Worm (Caenorhabditis elegans) whole organism, L4 larva: ENCODE data around the gene Y54H5A.2.

ENCODE experiments used
- F44E2.7 ChIP-seq: fragments of 200-800 bp; sonication (Bioruptor generic); IDR thresholded peaks from 2 replicates; pipeline ENCODE4 v2.1.2; 2022; ENCODE audit warnings: missing genetic modification characterization, missing compliant biosample characterization
- T20F7.1 ChIP-seq: fragments of 200-800 bp; sonication (Bioruptor generic); optimal IDR thresholded peaks from 2 replicates; lab custom pipeline; 2018; ENCODE audit warnings: mild to moderate bottlenecking, missing genetic modification characterization, missing compliant biosample characterization
- T26A8.4 ChIP-seq: fragments of 200-800 bp; sonication (Bioruptor generic); IDR thresholded peaks from 2 replicates; pipeline ENCODE4 v1.3.6; 2022; ENCODE audit warnings: missing genetic modification characterization, missing compliant biosample characterization
- Y48G9A.11 ChIP-seq: fragments of 200-800 bp; sonication (Bioruptor generic); IDR thresholded peaks from 2 replicates; pipeline ENCODE4 v1.3.6; 2022; ENCODE audit warnings: missing genetic modification reagents, missing genetic modification characterization, missing compliant biosample characterization
- Y5F2A.4 ChIP-seq: fragments of 200-800 bp; sonication (Bioruptor generic); optimal IDR thresholded peaks from 2 replicates; lab custom pipeline; 2018; ENCODE audit warnings: mild to moderate bottlenecking, missing genetic modification characterization, missing compliant biosample characterization
- ZK337.2 ChIP-seq: fragments of 200-800 bp; sonication (Bioruptor generic); IDR thresholded peaks from 2 replicates; pipeline ENCODE4 v1.3.6; 2022; ENCODE audit warnings: missing genetic modification reagents, missing genetic modification characterization, missing compliant biosample characterization
- ZK546.5 ChIP-seq, 2 experiments: sonication (generic microtip); optimal IDR thresholded peaks; 2 replicates each; lab custom pipeline; 2017; ENCODE audit warnings: missing biosample characterization in 2 of 2, missing genetic modification characterization in 2 of 2
- aha-1 ChIP-seq: fragments of 150-350 bp; peaks from one replicate; lab custom pipeline; 2014; ENCODE audit warnings: missing biosample characterization, missing genetic modification characterization
- ceh-20 ChIP-seq: fragments of 200-800 bp; sonication (Bioruptor generic); IDR thresholded peaks from 2 replicates; pipeline ENCODE4 v1.3.6; 2022; ENCODE audit warnings: missing genetic modification reagents, missing genetic modification characterization, missing compliant biosample characterization
- ceh-32 ChIP-seq: sonication (generic microtip); optimal IDR thresholded peaks from 2 replicates; lab custom pipeline; 2016; ENCODE audit warnings: mild to moderate bottlenecking, missing genetic modification characterization, missing compliant biosample characterization; ENCODE audit not compliant: poor library complexity
- ceh-82 ChIP-seq: sonication (generic microtip); optimal IDR thresholded peaks from 2 replicates; lab custom pipeline; 2017; ENCODE audit warnings: missing biosample characterization, missing genetic modification characterization
- cey-2 ChIP-seq: sonication (generic microtip); optimal IDR thresholded peaks from 3 replicates; lab custom pipeline; 2017; ENCODE audit warnings: missing genetic modification characterization, mild to moderate bottlenecking, missing compliant biosample characterization, antibody characterized with exemption, borderline replicate concordance; ENCODE audit not compliant: insufficient read depth
- ctbp-1 ChIP-seq: fragments of 200-800 bp; sonication (Bioruptor generic); IDR thresholded peaks from 2 replicates; pipeline ENCODE4 v1.3.6; 2022; ENCODE audit warnings: missing genetic modification reagents, missing genetic modification characterization, missing compliant biosample characterization
- daf-12 ChIP-seq: fragments of 150-350 bp; optimal IDR thresholded peaks from 2 replicates; lab custom pipeline; 2014; ENCODE audit warnings: missing biosample characterization, missing genetic modification reagents, missing genetic modification characterization
- daf-16 ChIP-seq, 3 experiments: sonication (generic microtip); optimal IDR thresholded peaks; 2 replicates each; lab custom pipeline; 2016 to 2017; ENCODE audit warnings: missing genetic modification characterization in 3 of 3, missing genetic modification reagents in 3 of 3, mild to moderate bottlenecking in 2 of 3, missing compliant biosample characterization in 2 of 3, missing biosample characterization in 1 of 3, moderate library complexity in 1 of 3
- daf-19 ChIP-seq: fragments of 200-800 bp; sonication (Bioruptor generic); conservative IDR thresholded peaks from 2 replicates; pipeline ENCODE4 v1.3.6; 2022; ENCODE audit warnings: missing genetic modification characterization, missing compliant biosample characterization
- dmd-6 ChIP-seq: fragments of 200-800 bp; sonication (Bioruptor generic); IDR thresholded peaks from 2 replicates; pipeline ENCODE4 v1.3.6; 2022; ENCODE audit warnings: missing genetic modification reagents, missing genetic modification characterization, missing compliant biosample characterization
- dmd-9 ChIP-seq: fragments of 200-800 bp; sonication (Bioruptor generic); IDR thresholded peaks from 2 replicates; pipeline ENCODE4 v1.3.6; 2022; ENCODE audit warnings: missing genetic modification reagents, missing genetic modification characterization, missing compliant biosample characterization
- duxl-1 ChIP-seq: sonication (generic microtip); optimal IDR thresholded peaks from 2 replicates; lab custom pipeline; 2016; ENCODE audit warnings: mild to moderate bottlenecking, missing genetic modification characterization, moderate library complexity, missing compliant biosample characterization; ENCODE audit not compliant: poor library complexity
- dve-1 ChIP-seq: sonication (generic microtip); optimal IDR thresholded peaks from 2 replicates; lab custom pipeline; 2017; ENCODE audit warnings: antibody characterized with exemption, mild to moderate bottlenecking, missing genetic modification characterization, missing compliant biosample characterization; ENCODE audit not compliant: insufficient read depth
- egl-27 ChIP-seq: sonication (generic microtip); optimal IDR thresholded peaks from 3 replicates; lab custom pipeline; 2017; ENCODE audit warnings: missing biosample characterization, missing genetic modification reagents, missing genetic modification characterization
- egl-43 ChIP-seq: fragments of 200-800 bp; sonication (Bioruptor generic); IDR thresholded peaks from 2 replicates; pipeline ENCODE4 v1.3.6; 2022; ENCODE audit warnings: missing genetic modification reagents, missing genetic modification characterization, missing compliant biosample characterization
- hif-1 ChIP-seq, 2 experiments: sonication (generic microtip); optimal IDR thresholded peaks; 2 replicates each; lab custom pipeline; 2016 to 2017; ENCODE audit warnings: missing compliant biosample characterization in 2 of 2, missing genetic modification characterization in 2 of 2, missing genetic modification reagents in 2 of 2, missing genotype in 2 of 2, mild to moderate bottlenecking in 1 of 2
- hlh-30 ChIP-seq: sonication (generic microtip); optimal IDR thresholded peaks from 2 replicates; lab custom pipeline; 2017; ENCODE audit warnings: antibody characterized with exemption, mild to moderate bottlenecking, missing genetic modification characterization, missing compliant biosample characterization; ENCODE audit not compliant: insufficient read depth
- lin-15B ChIP-seq: fragments of 150-350 bp; sonication (generic microtip); optimal IDR thresholded peaks from 3 replicates; lab custom pipeline; 2014; ENCODE audit warnings: missing biosample characterization, missing genetic modification characterization
- lin-29 ChIP-seq: fragments of 200-800 bp; sonication (Bioruptor generic); IDR thresholded peaks from 2 replicates; pipeline ENCODE4 v1.3.6; 2022; ENCODE audit warnings: missing genetic modification reagents, missing genetic modification characterization, missing compliant biosample characterization
- madf-5 ChIP-seq, 2 experiments: fragments of 200-800 bp; sonication (Bioruptor generic); IDR thresholded peaks; 2 replicates each; pipeline ENCODE4 v1.3.6; 2022; ENCODE audit warnings: missing compliant biosample characterization in 2 of 2, missing genetic modification characterization in 2 of 2
- mdt-29 ChIP-seq: fragments of 200-800 bp; sonication (Bioruptor generic); IDR thresholded peaks from 2 replicates; pipeline ENCODE4 v1.3.6; 2022; ENCODE audit warnings: missing genetic modification reagents, missing genetic modification characterization, missing compliant biosample characterization
- mep-1 ChIP-seq: fragments of 150-350 bp; sonication (generic microtip); optimal IDR thresholded peaks from 3 replicates; lab custom pipeline; 2014; ENCODE audit warnings: missing biosample characterization, missing genetic modification characterization
- mxl-3 ChIP-seq: fragments of 200-800 bp; sonication (Bioruptor generic); optimal IDR thresholded peaks from 2 replicates; lab custom pipeline; 2018; ENCODE audit warnings: mild to moderate bottlenecking, missing genetic modification characterization, missing compliant biosample characterization
- nhr-10 ChIP-seq: fragments of 150-350 bp; optimal IDR thresholded peaks from 2 replicates; lab custom pipeline; 2014; ENCODE audit warnings: missing biosample characterization, missing genetic modification characterization
- nhr-25 ChIP-seq: sonication (generic microtip); optimal IDR thresholded peaks from 2 replicates; lab custom pipeline; 2017; ENCODE audit warnings: missing genetic modification characterization, mild to moderate bottlenecking, missing compliant biosample characterization, antibody characterized with exemption, moderate library complexity, borderline replicate concordance; ENCODE audit not compliant: insufficient read depth
- nhr-28 ChIP-seq: fragments of 150-350 bp; optimal IDR thresholded peaks from 2 replicates; lab custom pipeline; 2014; ENCODE audit warnings: missing biosample characterization, missing genetic modification characterization
- nhr-42 ChIP-seq: fragments of 200-800 bp; sonication (Bioruptor generic); IDR thresholded peaks from 2 replicates; pipeline ENCODE4 v1.3.6; 2022; ENCODE audit warnings: missing genetic modification characterization, missing compliant biosample characterization
- nhr-48 ChIP-seq: sonication (generic microtip); optimal IDR thresholded peaks from 2 replicates; lab custom pipeline; 2016; ENCODE audit warnings: mild to moderate bottlenecking, missing genetic modification characterization, missing compliant biosample characterization
- nhr-77 ChIP-seq: fragments of 150-350 bp; optimal IDR thresholded peaks from 2 replicates; lab custom pipeline; 2014; ENCODE audit warnings: missing biosample characterization, missing genetic modification characterization
- sdz-12 ChIP-seq: fragments of 200-800 bp; sonication (Bioruptor generic); optimal IDR thresholded peaks from 2 replicates; lab custom pipeline; 2018; ENCODE audit warnings: mild to moderate bottlenecking, missing genetic modification characterization, missing compliant biosample characterization
- set-16 ChIP-seq: fragments of 200-800 bp; sonication (Bioruptor generic); IDR thresholded peaks from 2 replicates; pipeline ENCODE4 v1.3.6; 2022; ENCODE audit warnings: missing genetic modification reagents, missing genetic modification characterization, missing compliant biosample characterization
- tra-1 ChIP-seq: fragments of 200-800 bp; sonication (Bioruptor generic); IDR thresholded peaks from 2 replicates; pipeline ENCODE4 v1.3.6; 2022; ENCODE audit warnings: missing genetic modification reagents, missing genetic modification characterization, missing compliant biosample characterization
- unc-130 ChIP-seq: sonication (generic microtip); optimal IDR thresholded peaks from 2 replicates; lab custom pipeline; 2016; ENCODE audit warnings: missing genetic modification reagents, missing genetic modification characterization, missing compliant biosample characterization
- zag-1 ChIP-seq: fragments of 150-350 bp; optimal IDR thresholded peaks from 2 replicates; lab custom pipeline; 2014; ENCODE audit warnings: missing biosample characterization, missing genetic modification characterization
- zfp-2 ChIP-seq: sonication (generic microtip); optimal IDR thresholded peaks from 2 replicates; lab custom pipeline; 2016; ENCODE audit warnings: mild to moderate bottlenecking, missing genetic modification characterization, missing compliant biosample characterization
- zip-11 ChIP-seq: fragments of 200-800 bp; sonication (Bioruptor generic); IDR thresholded peaks from 2 replicates; pipeline ENCODE4 v1.3.6; 2022; ENCODE audit warnings: missing genetic modification characterization, missing compliant biosample characterization
- ztf-11 ChIP-seq: fragments of 150-350 bp; optimal IDR thresholded peaks from 2 replicates; lab custom pipeline; 2014; ENCODE audit warnings: missing biosample characterization, missing genetic modification characterization

Gene Y54H5A.2

DNA sequence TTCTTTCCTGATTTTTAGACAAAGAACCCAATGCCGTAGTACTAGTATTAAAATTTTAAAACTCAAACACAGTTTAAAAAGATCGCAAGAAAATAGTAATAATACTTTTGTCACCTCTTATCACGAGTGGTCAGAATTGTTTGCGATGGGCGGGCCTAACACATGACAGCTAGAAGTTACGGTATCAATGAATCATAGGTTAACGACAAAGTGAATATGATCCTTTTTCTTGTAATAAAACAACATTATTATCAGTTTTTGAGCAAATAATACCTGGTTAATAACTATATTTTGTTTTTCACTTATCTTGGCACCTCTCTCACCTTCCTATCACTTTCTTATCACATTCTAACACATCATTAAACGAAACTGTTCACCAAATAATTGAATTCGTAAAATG, 36.4 kb downstream of the Y54H5A.2 start (continued):
- TF ChIP-seq Y5F2A.4 (GFP tag; lab: Kevin White, UChicago): no peak
- no peak for TF ChIP-seq aha-1 (tag; lab: Kevin White, UChicago)
- no peak for TF ChIP-seq T26A8.4 (GFP tag; lab: Robert Waterston, UW)
- no peak for TF ChIP-seq Y48G9A.11 (GFP tag; lab: Robert Waterston, UW)
- no peak for TF ChIP-seq nhr-10
- no peak for TF ChIP-seq mep-1 (tag; lab: Kevin White, UChicago)
- TF ChIP-seq egl-27 (tag; lab: Kevin White, UChicago): no peak
- no peak for TF ChIP-seq duxl-1 (tag; lab: Kevin White, UChicago)
- TF ChIP-seq lin-15B (tag; lab: Kevin White, UChicago): no peak
- no peak for TF ChIP-seq T20F7.1
- no peak for TF ChIP-seq zfp-2
- TF ChIP-seq dve-1 (tag; lab: Kevin White, UChicago): no peak
- no peak for TF ChIP-seq lin-29
- peak; percentile 8; the same call in 1 of the 2 replicates for TF ChIP-seq dmd-6 (GFP tag; lab: Robert Waterston, UW)
- TF ChIP-seq tra-1 (GFP tag; lab: Robert Waterston, UW): no peak
- no peak for TF ChIP-seq set-16 (GFP tag; lab: Robert Waterston, UW)
- TF ChIP-seq daf-12 (tag; lab: Kevin White, UChicago): no peak
- no peak for TF ChIP-seq cey-2 (tag; lab: Kevin White, UChicago)
- peak; percentile 35 for TF ChIP-seq nhr-28 (tag; lab: Kevin White, UChicago)
- no peak for TF ChIP-seq hif-1 (tag; optimal IDR thresholded peaks at IDR 0.05; lab: Kevin White, UChicago)
- TF ChIP-seq nhr-25 (tag; lab: Kevin White, UChicago): no peak
- no peak for TF ChIP-seq daf-16 (GFP tag; optimal IDR thresholded peaks at IDR 0.05; lab: Kevin White, UChicago)
- peak; percentile 73 for TF ChIP-seq daf-16 (tag; optimal IDR thresholded peaks at IDR 0.05; lab: Kevin White, UChicago)
- TF ChIP-seq unc-130 (GFP tag; lab: Kevin White, UChicago): no peak
- TF ChIP-seq nhr-77 (tag; lab: Kevin White, UChicago): no peak
- no peak for TF ChIP-seq mdt-29
- TF ChIP-seq ZK337.2: no peak
- no peak for TF ChIP-seq zip-11 (GFP tag; lab: Robert Waterston, UW)
- TF ChIP-seq madf-5 (GFP tag; IDR thresholded peaks at IDR 0.05; lab: Robert Waterston, UW): no peak
- no peak for TF ChIP-seq F44E2.7 (GFP tag; lab: Robert Waterston, UW)
- no peak for TF ChIP-seq ceh-82 (tag; lab: Kevin White, UChicago)
- no peak for TF ChIP-seq zag-1 (tag; lab: Kevin White, UChicago)
- TF ChIP-seq, all 104 proteins: peak for 7

DNA sequence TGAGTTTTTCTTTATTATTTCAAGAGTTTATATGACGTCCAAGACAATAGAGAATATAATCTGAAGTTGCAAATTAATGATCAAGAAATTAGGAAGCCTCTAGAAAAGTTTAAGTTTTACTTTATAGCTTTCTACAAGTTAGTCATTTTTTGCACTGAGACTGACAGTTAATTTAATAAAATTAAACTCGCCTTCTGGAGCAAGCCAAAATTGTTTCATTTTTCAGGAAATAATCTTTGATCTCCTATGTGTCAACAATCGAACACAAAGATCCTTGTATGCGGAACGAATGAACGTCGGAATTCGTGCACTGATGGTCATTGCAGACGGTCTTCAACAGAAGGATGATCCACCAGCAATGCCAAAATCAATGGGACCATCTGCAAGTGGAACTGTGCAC, 37.0 kb downstream of the Y54H5A.2 start:
- TF ChIP-seq mxl-3 (GFP tag; lab: Kevin White, UChicago): no peak
- no peak for TF ChIP-seq duxl-1 (tag; lab: Kevin White, UChicago)
- TF ChIP-seq T20F7.1: no peak
- peak; percentile 93 for TF ChIP-seq aha-1 (tag; lab: Kevin White, UChicago)
- no peak for TF ChIP-seq sdz-12
- TF ChIP-seq ceh-20: no peak

DNA sequence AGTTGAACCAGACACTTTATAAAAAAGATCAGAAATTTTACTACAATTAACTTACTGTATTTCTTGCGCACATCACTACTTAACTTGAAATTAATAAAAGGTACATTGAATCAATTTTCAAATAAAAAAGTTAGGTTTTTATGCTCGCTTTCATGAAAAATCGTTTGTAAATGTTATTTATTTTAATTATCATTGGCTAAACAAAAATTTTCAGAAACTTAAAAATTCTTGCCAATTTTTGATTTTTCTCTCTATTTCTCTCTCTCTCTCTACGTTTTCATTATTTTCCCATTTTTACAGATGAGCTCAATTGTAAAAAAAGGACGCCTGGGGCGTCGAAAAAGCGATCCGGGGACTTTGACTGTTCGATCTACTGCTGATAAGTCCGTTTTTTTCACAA, 40.0 kb downstream of the Y54H5A.2 start, which contains the start of gene sax-2:
Gene sax-2, plus strand, starts transcription at position 301 of the 400 bp plus-strand sequence.
- TF ChIP-seq daf-12 (tag; lab: Kevin White, UChicago): no peak
- no peak for TF ChIP-seq ztf-11 (tag; lab: Kevin White, UChicago)
- no peak for TF ChIP-seq nhr-42
- TF ChIP-seq lin-15B (tag; lab: Kevin White, UChicago): no peak
- TF ChIP-seq dve-1 (tag; lab: Kevin White, UChicago): no peak
- no peak for TF ChIP-seq nhr-48
- no peak for TF ChIP-seq daf-19 (GFP tag; lab: Robert Waterston, UW)
- TF ChIP-seq ctbp-1 (GFP tag; lab: Robert Waterston, UW): no peak
- TF ChIP-seq ZK546.5 (tag; optimal IDR thresholded peaks at IDR 0.05; lab: Kevin White, UChicago): no peak
- no peak for TF ChIP-seq ceh-32 (tag; lab: Kevin White, UChicago)
- no peak for TF ChIP-seq dmd-9 (GFP tag; lab: Robert Waterston, UW)
- no peak for TF ChIP-seq egl-27 (tag; lab: Kevin White, UChicago)
- TF ChIP-seq mep-1 (tag; lab: Kevin White, UChicago): no peak
- no peak for TF ChIP-seq T26A8.4 (GFP tag; lab: Robert Waterston, UW)
- TF ChIP-seq egl-43 (GFP tag; lab: Robert Waterston, UW): no peak
- no peak for TF ChIP-seq hlh-30 (tag; lab: Kevin White, UChicago)
